Worm (Caenorhabditis elegans) whole organism, young adult: ENCODE data around the gene W02A2.8.
A peak's percentile ranks its signal among the peaks of the same experiment; 100 is the strongest.

Source experiments
- B0019.2 ChIP-seq: fragments of 200-800 bp; sonication (Bioruptor generic); conservative IDR thresholded peaks from 2 replicates; pipeline ENCODE4 v1.3.6; 2022; ENCODE audit warnings: missing genetic modification reagents, missing genetic modification characterization, missing compliant biosample characterization
- B0035.1 ChIP-seq: sonication (generic microtip); optimal IDR thresholded peaks from 2 replicates; lab custom pipeline; 2016; ENCODE audit warnings: missing genetic modification characterization, mild to moderate bottlenecking, missing compliant biosample characterization, missing genotype, missing genetic modification reagents
- C17E4.6 ChIP-seq: fragments of 200-800 bp; sonication (Bioruptor generic); IDR thresholded peaks from 2 replicates; pipeline ENCODE4 v1.3.6; 2022; ENCODE audit warnings: missing genetic modification reagents, missing genetic modification characterization, missing compliant biosample characterization
- D2030.7 ChIP-seq: fragments of 200-800 bp; sonication (Bioruptor generic); IDR thresholded peaks from 2 replicates; pipeline ENCODE4 v1.3.6; 2022; ENCODE audit warnings: missing genetic modification reagents, missing genetic modification characterization, missing compliant biosample characterization
- F10E7.11 ChIP-seq: sonication (generic microtip); optimal IDR thresholded peaks from 2 replicates; lab custom pipeline; 2017; ENCODE audit warnings: mild to moderate bottlenecking, missing genetic modification characterization, moderate library complexity, missing compliant biosample characterization
- F23B12.7 ChIP-seq: sonication (generic microtip); optimal IDR thresholded peaks from 2 replicates; lab custom pipeline; 2017; ENCODE audit warnings: missing genetic modification characterization, mild to moderate bottlenecking, missing compliant biosample characterization, antibody characterized with exemption, moderate library complexity; ENCODE audit not compliant: insufficient read depth
- F33H1.4 ChIP-seq: fragments of 200-800 bp; sonication (Bioruptor generic); IDR thresholded peaks from 2 replicates; pipeline ENCODE4 v1.3.6; 2022; ENCODE audit warnings: missing genetic modification reagents, missing genetic modification characterization, missing compliant biosample characterization
- F49E8.2 ChIP-seq: sonication (generic microtip); optimal IDR thresholded peaks from 3 replicates; lab custom pipeline; 2017; ENCODE audit warnings: missing genetic modification characterization, mild to moderate bottlenecking, missing compliant biosample characterization, antibody characterized with exemption, moderate library complexity; ENCODE audit not compliant: insufficient read depth
- T26A5.8 ChIP-seq: sonication (generic microtip); optimal IDR thresholded peaks from 2 replicates; lab custom pipeline; 2016; ENCODE audit warnings: missing genetic modification characterization, missing compliant biosample characterization
- Y53F4B.3 ChIP-seq: fragments of 200-800 bp; sonication (Bioruptor generic); IDR thresholded peaks from 2 replicates; pipeline ENCODE4 v1.3.6; 2022; ENCODE audit warnings: missing genetic modification reagents, missing genetic modification characterization, missing compliant biosample characterization
- ama-1 ChIP-seq, 3 experiments: fragments of 150-350 bp in 1 of 3; sonication (generic microtip) in 2 of 3; optimal IDR thresholded peaks; 2 replicates each; lab custom pipeline; 2014 to 2018; ENCODE audit warnings: missing biosample characterization in 2 of 3, missing genetic modification characterization in 2 of 3, missing genetic modification reagents in 2 of 3
- aptf-2 ChIP-seq: fragments of 200-800 bp; sonication (Bioruptor generic); conservative IDR thresholded peaks from 2 replicates; pipeline ENCODE4 v1.3.6; 2022; ENCODE audit warnings: missing genetic modification reagents, missing genetic modification characterization, missing compliant biosample characterization
- aptf-3 ChIP-seq: fragments of 200-800 bp; sonication (Bioruptor generic); IDR thresholded peaks from 2 replicates; pipeline ENCODE4 v1.3.6; 2022; ENCODE audit warnings: missing genetic modification characterization, missing compliant biosample characterization
- attf-5 ChIP-seq: fragments of 200-800 bp; sonication (Bioruptor generic); optimal IDR thresholded peaks from 2 replicates; lab custom pipeline; 2018; ENCODE audit warnings: mild to moderate bottlenecking, missing genetic modification characterization, missing compliant biosample characterization
- attf-6 ChIP-seq: fragments of 200-800 bp; sonication (Bioruptor generic); IDR thresholded peaks from 2 replicates; pipeline ENCODE4 v1.3.6; 2022; ENCODE audit warnings: missing genetic modification reagents, missing genetic modification characterization, missing compliant biosample characterization
- cebp-1 ChIP-seq, 2 experiments: fragments of 200-800 bp in 1 of 2; sonication (Bioruptor generic) in 1 of 2; sonication (generic microtip) in 1 of 2; IDR thresholded peaks in 1 of 2; optimal IDR thresholded peaks in 1 of 2; 2 replicates each; pipeline versions ENCODE4 v1.3.6 to Lab custom; 2017 to 2022; ENCODE audit warnings: missing compliant biosample characterization in 2 of 2, missing genetic modification characterization in 2 of 2, mild to moderate bottlenecking in 1 of 2, missing genetic modification reagents in 1 of 2, moderate library complexity in 1 of 2
- ceh-27 ChIP-seq: fragments of 200-800 bp; sonication (Bioruptor generic); optimal IDR thresholded peaks from 2 replicates; lab custom pipeline; 2018; ENCODE audit warnings: mild to moderate bottlenecking, missing genetic modification characterization, moderate library complexity, missing compliant biosample characterization
- ceh-58 ChIP-seq: fragments of 200-800 bp; sonication (Bioruptor generic); IDR thresholded peaks from 2 replicates; pipeline ENCODE4 v1.3.6; 2022; ENCODE audit warnings: missing genetic modification characterization, missing compliant biosample characterization
- ceh-91 ChIP-seq: fragments of 200-800 bp; sonication (Bioruptor generic); IDR thresholded peaks from 2 replicates; pipeline ENCODE4 v1.3.6; 2022; ENCODE audit warnings: missing genetic modification reagents, missing genetic modification characterization, missing compliant biosample characterization
- dpl-1 ChIP-seq: fragments of 150-350 bp; optimal IDR thresholded peaks from 2 replicates; lab custom pipeline; 2014; ENCODE audit warnings: missing biosample characterization, missing genetic modification reagents, missing genetic modification characterization
- efl-1 ChIP-seq: fragments of 150-350 bp; optimal IDR thresholded peaks from 2 replicates; lab custom pipeline; 2014; ENCODE audit warnings: missing biosample characterization, missing genetic modification reagents, missing genetic modification characterization
- egl-18 ChIP-seq: fragments of 200-800 bp; sonication (Bioruptor generic); IDR thresholded peaks from 2 replicates; pipeline ENCODE4 v1.3.6; 2022; ENCODE audit warnings: missing genetic modification reagents, missing genetic modification characterization, missing compliant biosample characterization
- hlh-12 ChIP-seq: sonication (generic microtip); optimal IDR thresholded peaks from 2 replicates; lab custom pipeline; 2016; ENCODE audit warnings: missing genetic modification characterization, missing compliant biosample characterization
- lin-26 ChIP-seq: fragments of 200-800 bp; sonication (Bioruptor generic); IDR thresholded peaks from 2 replicates; pipeline ENCODE4 v1.3.6; 2022; ENCODE audit warnings: missing genetic modification reagents, missing genetic modification characterization, missing compliant biosample characterization
- lin-40 ChIP-seq: sonication (generic microtip); optimal IDR thresholded peaks from 2 replicates; lab custom pipeline; 2016; ENCODE audit warnings: missing genetic modification characterization, mild to moderate bottlenecking, missing compliant biosample characterization, missing genotype, missing genetic modification reagents
- lin-54 ChIP-seq: fragments of 200-800 bp; sonication (Bioruptor generic); optimal IDR thresholded peaks from 2 replicates; lab custom pipeline; 2018; ENCODE audit warnings: mild to moderate bottlenecking, missing genetic modification characterization, missing compliant biosample characterization
- lir-1 ChIP-seq: fragments of 200-800 bp; sonication (Bioruptor generic); conservative IDR thresholded peaks from 2 replicates; pipeline ENCODE4 v1.3.6; 2022; ENCODE audit warnings: missing genetic modification reagents, missing genetic modification characterization, missing compliant biosample characterization
- madf-3 ChIP-seq: fragments of 200-800 bp; sonication (Bioruptor generic); IDR thresholded peaks from 2 replicates; pipeline ENCODE4 v1.3.6; 2022; ENCODE audit warnings: missing genetic modification reagents, missing genetic modification characterization, missing compliant biosample characterization
- madf-6 ChIP-seq: fragments of 200-800 bp; sonication (Bioruptor generic); IDR thresholded peaks from 2 replicates; pipeline ENCODE4 v1.3.6; 2022; ENCODE audit warnings: missing genetic modification reagents, missing genetic modification characterization, missing compliant biosample characterization
- mcd-1 ChIP-seq: fragments of 200-800 bp; sonication (Bioruptor generic); IDR thresholded peaks from 2 replicates; pipeline ENCODE4 v1.3.6; 2022; ENCODE audit warnings: missing genetic modification reagents, missing genetic modification characterization, missing compliant biosample characterization
- nhr-120 ChIP-seq: fragments of 200-800 bp; sonication (Bioruptor generic); IDR thresholded peaks from 2 replicates; pipeline ENCODE4 v1.3.6; 2022; ENCODE audit warnings: missing genetic modification characterization, missing compliant biosample characterization
- nhr-90 ChIP-seq: sonication (generic microtip); optimal IDR thresholded peaks from 2 replicates; lab custom pipeline; 2016; ENCODE audit warnings: missing genotype, mild to moderate bottlenecking, missing genetic modification characterization, missing compliant biosample characterization
- pbrm-1 ChIP-seq: fragments of 200-800 bp; sonication (Bioruptor generic); IDR thresholded peaks from 2 replicates; pipeline ENCODE4 v1.3.6; 2022; ENCODE audit warnings: missing genetic modification reagents, missing genetic modification characterization, missing compliant biosample characterization
- rec-8 ChIP-seq, 2 experiments: sonication (generic microtip); optimal IDR thresholded peaks; 2 replicates each; lab custom pipeline; 2016; ENCODE audit warnings: mild to moderate bottlenecking in 2 of 2, missing genetic modification characterization in 2 of 2, missing genetic modification reagents in 2 of 2, missing genotype in 2 of 2, missing biosample characterization in 1 of 2, missing compliant biosample characterization in 1 of 2, moderate library complexity in 1 of 2
- rpc-1 ChIP-seq, 2 experiments: fragments of 150-350 bp in 1 of 2; sonication (generic microtip) in 1 of 2; optimal IDR thresholded peaks; 2 replicates each; lab custom pipeline; 2014 to 2018; ENCODE audit warnings: missing biosample characterization in 1 of 2, missing genetic modification characterization in 1 of 2, missing genetic modification reagents in 1 of 2, missing genotype in 1 of 2
- snpc-1.1 ChIP-seq: sonication (generic microtip); optimal IDR thresholded peaks from 2 replicates; lab custom pipeline; 2017; ENCODE audit warnings: missing genetic modification characterization, mild to moderate bottlenecking, missing compliant biosample characterization, antibody characterized with exemption, moderate library complexity, missing genotype, missing genetic modification reagents; ENCODE audit not compliant: insufficient read depth
- snpc-1.3 ChIP-seq: sonication (generic microtip); optimal IDR thresholded peaks from 2 replicates; lab custom pipeline; 2017; ENCODE audit warnings: missing genetic modification characterization, mild to moderate bottlenecking, missing compliant biosample characterization, antibody characterized with exemption, moderate library complexity, missing genotype, missing genetic modification reagents; ENCODE audit not compliant: insufficient read depth
- tbp1 ChIP-seq: fragments of 200-800 bp; sonication (Bioruptor generic); optimal IDR thresholded peaks from 2 replicates; lab custom pipeline; 2018; ENCODE audit warnings: mild to moderate bottlenecking, missing genetic modification characterization, missing compliant biosample characterization
- unc-130 ChIP-seq: sonication (generic microtip); optimal IDR thresholded peaks from 2 replicates; lab custom pipeline; 2016; ENCODE audit warnings: missing genetic modification reagents, missing genetic modification characterization, missing compliant biosample characterization
- unc-62 ChIP-seq: fragments of 150-350 bp; optimal IDR thresholded peaks from 2 replicates; lab custom pipeline; 2014; ENCODE audit warnings: missing biosample characterization, missing genetic modification reagents, missing genetic modification characterization
- xnd-1 ChIP-seq: sonication (generic microtip); optimal IDR thresholded peaks from 2 replicates; lab custom pipeline; 2016; ENCODE audit warnings: missing genotype, missing genetic modification reagents, missing genetic modification characterization, missing compliant biosample characterization
- zim-3 ChIP-seq: sonication (generic microtip); optimal IDR thresholded peaks from 2 replicates; lab custom pipeline; 2017; ENCODE audit warnings: mild to moderate bottlenecking, missing genetic modification characterization, moderate library complexity, missing compliant biosample characterization
- ztf-18 ChIP-seq: sonication (generic microtip); optimal IDR thresholded peaks from 2 replicates; lab custom pipeline; 2016; ENCODE audit warnings: missing genotype, mild to moderate bottlenecking, missing genetic modification characterization, missing compliant biosample characterization
- ztf-25 ChIP-seq: fragments of 200-800 bp; sonication (Bioruptor generic); IDR thresholded peaks from 2 replicates; pipeline ENCODE4 v1.3.6; 2022; ENCODE audit warnings: missing genetic modification reagents, missing genetic modification characterization, missing compliant biosample characterization
- ztf-6 ChIP-seq: fragments of 200-800 bp; sonication (Bioruptor generic); IDR thresholded peaks from 2 replicates; pipeline ENCODE4 v1.3.6; 2022; ENCODE audit warnings: missing genetic modification reagents, missing genetic modification characterization, missing compliant biosample characterization

The W02A2.8 gene

ce11 chrIV:13353143-13353773, 5.1 kb downstream of the W02A2.8 start, which contains the start of the genes rec-8 and mex-5 (continued):
- TF ChIP-seq tbp1 (GFP tag; lab: Kevin White, UChicago): peak; percentile 53
- no peak for TF ChIP-seq attf-5 (GFP tag; lab: Kevin White, UChicago)
- no peak for TF ChIP-seq zim-3 (tag; lab: Kevin White, UChicago)
- no peak for TF ChIP-seq cebp-1 (GFP tag; IDR thresholded peaks at IDR 0.05; lab: Robert Waterston, UW)
- no peak for TF ChIP-seq cebp-1 (tag; optimal IDR thresholded peaks at IDR 0.05; lab: Kevin White, UChicago)
- no peak for TF ChIP-seq unc-62 (GFP tag; lab: Kevin White, UChicago)
- 0 out of 2 replicates have a peak, but pooled peaks have one; percentile 29 for TF ChIP-seq madf-3 (GFP tag; lab: Robert Waterston, UW)
- TF ChIP-seq aptf-2 (GFP tag; lab: Robert Waterston, UW): no peak
- peak; percentile 90 for TF ChIP-seq snpc-1.3 (tag; lab: Kevin White, UChicago)
- peak; percentile 81 for TF ChIP-seq C17E4.6 (GFP tag; lab: Robert Waterston, UW)
- no peak for TF ChIP-seq F10E7.11
- TF ChIP-seq efl-1: peak; percentile 98
- no peak for TF ChIP-seq Y53F4B.3 (GFP tag; lab: Robert Waterston, UW)
- TF ChIP-seq unc-130 (GFP tag; lab: Kevin White, UChicago): peak; percentile 90
- TF ChIP-seq lin-26 (GFP tag; lab: Robert Waterston, UW): no peak
- no peak for TF ChIP-seq B0035.1
- TF ChIP-seq aptf-3 (GFP tag; lab: Robert Waterston, UW): no peak
- no peak for TF ChIP-seq rec-8 (tag; optimal IDR thresholded peaks at IDR 0.05; lab: Kevin White, UChicago)
- no peak for TF ChIP-seq ztf-6 (GFP tag; lab: Robert Waterston, UW)
- TF ChIP-seq xnd-1 (tag; lab: Kevin White, UChicago): peak; percentile 93
- peak; percentile 89 for TF ChIP-seq D2030.7 (GFP tag; lab: Robert Waterston, UW)
- TF ChIP-seq lin-54 (GFP tag; lab: Kevin White, UChicago): peak; percentile 75
- peak; percentile 98 for TF ChIP-seq F33H1.4 (GFP tag; lab: Robert Waterston, UW)
- 0 out of 2 replicates have a peak, but pooled peaks have one; percentile 52 for TF ChIP-seq ztf-25 (GFP tag; lab: Robert Waterston, UW)
- peak; percentile 83 for TF ChIP-seq attf-6
- TF ChIP-seq B0019.2: peak; percentile 84
- TF ChIP-seq egl-18 (GFP tag; lab: Robert Waterston, UW): no peak
- TF ChIP-seq hlh-12 (tag; lab: Kevin White, UChicago): no peak
- no peak for TF ChIP-seq nhr-120 (GFP tag; lab: Robert Waterston, UW)
- no peak for TF ChIP-seq F23B12.7
- no peak for TF ChIP-seq ama-1 (optimal IDR thresholded peaks at IDR 0.05; lab: Kevin White, UChicago)
- TF ChIP-seq ama-1 (GFP tag; optimal IDR thresholded peaks at IDR 0.05; lab: Kevin White, UChicago): no peak
- no peak; the same call in 1 of the 2 replicates for TF ChIP-seq pbrm-1 (GFP tag; lab: Robert Waterston, UW)
- TF ChIP-seq ceh-58 (GFP tag; lab: Robert Waterston, UW): no peak
- peak; percentile 7; the same call in 1 of the 2 replicates for TF ChIP-seq lir-1 (GFP tag; lab: Robert Waterston, UW)
- no peak for TF ChIP-seq T26A5.8 (tag; lab: Kevin White, UChicago)
- no peak for TF ChIP-seq lin-40 (tag; lab: Kevin White, UChicago)
- no peak for TF ChIP-seq ceh-27 (GFP tag; lab: Kevin White, UChicago)
- peak; percentile 82 for TF ChIP-seq snpc-1.1 (tag; lab: Kevin White, UChicago)
- peak; percentile 40; the same call in 1 of the 2 replicates for TF ChIP-seq mcd-1 (GFP tag; lab: Robert Waterston, UW)
- no peak for TF ChIP-seq rpc-1 (optimal IDR thresholded peaks at IDR 0.05; lab: Kevin White, UChicago)
- peak; percentile 12 for TF ChIP-seq rpc-1 (tag; optimal IDR thresholded peaks at IDR 0.05; lab: Kevin White, UChicago)
- TF ChIP-seq F49E8.2 (tag; lab: Kevin White, UChicago): peak; percentile 95
- TF ChIP-seq ztf-18: no peak
- TF ChIP-seq nhr-90 (tag; lab: Kevin White, UChicago): no peak
- peak; percentile 92 for TF ChIP-seq dpl-1 (GFP tag; lab: Kevin White, UChicago)
- TF ChIP-seq madf-6 (GFP tag; lab: Robert Waterston, UW): peak; percentile 98
- TF ChIP-seq ceh-91 (GFP tag; lab: Robert Waterston, UW): peak; percentile 94
